Worm (Caenorhabditis elegans) whole organism, L2 larva: ENCODE results near the gene lev-9.

Experiments
- F13H6.1 ChIP-seq: sonication (generic microtip); optimal IDR thresholded peaks from 2 replicates; lab custom pipeline; 2016; ENCODE audit warnings: missing genetic modification characterization, missing compliant biosample characterization
- R02D3.7 ChIP-seq: fragments of 150-350 bp; optimal IDR thresholded peaks from 2 replicates; lab custom pipeline; 2014; ENCODE audit warnings: missing biosample characterization, missing genetic modification characterization
- Y55F3AM.14 ChIP-seq: fragments of 200-800 bp; sonication (Bioruptor generic); optimal IDR thresholded peaks from 2 replicates; lab custom pipeline; 2018; ENCODE audit warnings: mild to moderate bottlenecking, missing genetic modification characterization, missing compliant biosample characterization
- ZK546.5 ChIP-seq: sonication (generic microtip); optimal IDR thresholded peaks from 2 replicates; lab custom pipeline; 2017; ENCODE audit warnings: missing biosample characterization, missing genetic modification characterization
- alr-1 ChIP-seq: fragments of 150-350 bp; optimal IDR thresholded peaks from 2 replicates; lab custom pipeline; 2014; ENCODE audit warnings: missing biosample characterization, missing genetic modification characterization
- aly-2 ChIP-seq: fragments of 150-350 bp; optimal IDR thresholded peaks from 2 replicates; lab custom pipeline; 2014; ENCODE audit warnings: missing biosample characterization, missing genetic modification characterization
- ama-1 ChIP-seq: fragments of 150-350 bp; optimal IDR thresholded peaks from 2 replicates; lab custom pipeline; 2018; ENCODE audit warnings: inconsistent platforms
- blmp-1 ChIP-seq: sonication (generic microtip); optimal IDR thresholded peaks from 2 replicates; lab custom pipeline; 2017; ENCODE audit warnings: missing genetic modification characterization, mild to moderate bottlenecking, missing compliant biosample characterization, antibody characterized with exemption, moderate library complexity; ENCODE audit not compliant: insufficient read depth
- ceh-16 ChIP-seq: fragments of 150-350 bp; optimal IDR thresholded peaks from 2 replicates; lab custom pipeline; 2014; ENCODE audit warnings: missing biosample characterization, missing genetic modification characterization
- ceh-82 ChIP-seq: fragments of 150-350 bp; optimal IDR thresholded peaks from 2 replicates; lab custom pipeline; 2014; ENCODE audit warnings: missing biosample characterization, missing genetic modification characterization
- crh-2 ChIP-seq: sonication (generic microtip); optimal IDR thresholded peaks from 2 replicates; lab custom pipeline; 2017; ENCODE audit warnings: missing biosample characterization, missing genetic modification characterization
- dmd-4 ChIP-seq: sonication (generic microtip); optimal IDR thresholded peaks from 2 replicates; lab custom pipeline; 2017; ENCODE audit warnings: missing biosample characterization, missing genetic modification characterization
- egl-27 ChIP-seq: sonication (generic microtip); optimal IDR thresholded peaks from 3 replicates; lab custom pipeline; 2017; ENCODE audit warnings: missing biosample characterization, missing genetic modification reagents, missing genetic modification characterization
- elt-1 ChIP-seq: fragments of 150-350 bp; optimal IDR thresholded peaks from 2 replicates; lab custom pipeline; 2014; ENCODE audit warnings: missing biosample characterization, missing genetic modification characterization
- fos-1 ChIP-seq: fragments of 150-350 bp; optimal IDR thresholded peaks from 2 replicates; lab custom pipeline; 2014; ENCODE audit warnings: missing biosample characterization, missing genetic modification characterization
- gmeb-1 ChIP-seq: fragments of 150-350 bp; optimal IDR thresholded peaks from 2 replicates; lab custom pipeline; 2014; ENCODE audit warnings: missing biosample characterization, missing genetic modification characterization
- lin-13 ChIP-seq: fragments of 150-350 bp; optimal IDR thresholded peaks from 2 replicates; lab custom pipeline; 2014; ENCODE audit warnings: missing biosample characterization, missing genetic modification reagents, missing genetic modification characterization
- lin-39 ChIP-seq: fragments of 150-350 bp; optimal IDR thresholded peaks from 2 replicates; lab custom pipeline; 2014; ENCODE audit warnings: missing biosample characterization, missing genetic modification reagents, missing genetic modification characterization
- mab-5 ChIP-seq: fragments of 150-350 bp; optimal IDR thresholded peaks from 2 replicates; lab custom pipeline; 2014; ENCODE audit warnings: missing biosample characterization, missing genetic modification characterization
- mbf-1 ChIP-seq: sonication (generic microtip); optimal IDR thresholded peaks from 2 replicates; lab custom pipeline; 2017; ENCODE audit warnings: missing biosample characterization, missing genetic modification characterization
- mdl-1 ChIP-seq, 2 experiments: fragments of 150-350 bp in 1 of 2; sonication (generic microtip) in 1 of 2; optimal IDR thresholded peaks; 2 replicates each; lab custom pipeline; 2017; ENCODE audit warnings: missing biosample characterization in 2 of 2, missing genetic modification characterization in 2 of 2
- nhr-10 ChIP-seq: sonication (generic microtip); optimal IDR thresholded peaks from 2 replicates; lab custom pipeline; 2017; ENCODE audit warnings: missing biosample characterization, missing genetic modification characterization
- nhr-11 ChIP-seq: fragments of 150-350 bp; optimal IDR thresholded peaks from 2 replicates; lab custom pipeline; 2014; ENCODE audit warnings: missing biosample characterization, missing genetic modification characterization
- nhr-12 ChIP-seq: fragments of 150-350 bp; optimal IDR thresholded peaks from 2 replicates; lab custom pipeline; 2014; ENCODE audit warnings: missing biosample characterization, missing genetic modification characterization
- nhr-129 ChIP-seq: fragments of 150-350 bp; optimal IDR thresholded peaks from 2 replicates; lab custom pipeline; 2014; ENCODE audit warnings: missing biosample characterization, missing genetic modification characterization
- nhr-21 ChIP-seq: fragments of 150-350 bp; optimal IDR thresholded peaks from 2 replicates; lab custom pipeline; 2014; ENCODE audit warnings: missing biosample characterization, missing genetic modification characterization
- nhr-23 ChIP-seq: fragments of 150-350 bp; optimal IDR thresholded peaks from 2 replicates; lab custom pipeline; 2014; ENCODE audit warnings: missing biosample characterization, missing genetic modification reagents, missing genetic modification characterization
- nhr-237 ChIP-seq: fragments of 150-350 bp; optimal IDR thresholded peaks from 2 replicates; lab custom pipeline; 2014; ENCODE audit warnings: missing biosample characterization, missing genetic modification characterization
- nhr-25 ChIP-seq: fragments of 150-350 bp; sonication (generic microtip); optimal IDR thresholded peaks from 3 replicates; lab custom pipeline; 2014; ENCODE audit warnings: missing biosample characterization, missing genetic modification characterization
- nhr-6 ChIP-seq: fragments of 150-350 bp; optimal IDR thresholded peaks from 2 replicates; lab custom pipeline; 2014; ENCODE audit warnings: missing biosample characterization, missing genetic modification characterization
- nhr-77 ChIP-seq: fragments of 150-350 bp; optimal IDR thresholded peaks from 2 replicates; lab custom pipeline; 2014; ENCODE audit warnings: missing biosample characterization, missing genetic modification characterization
- peb-1 ChIP-seq: fragments of 150-350 bp; optimal IDR thresholded peaks from 2 replicates; lab custom pipeline; 2014; ENCODE audit warnings: missing biosample characterization, missing genetic modification characterization
- sem-4 ChIP-seq: fragments of 150-350 bp; optimal IDR thresholded peaks from 2 replicates; lab custom pipeline; 2014; ENCODE audit warnings: missing biosample characterization, missing genetic modification reagents, missing genetic modification characterization
- skn-1 ChIP-seq: sonication (generic microtip); optimal IDR thresholded peaks from 2 replicates; lab custom pipeline; 2017; ENCODE audit warnings: missing biosample characterization, missing genetic modification characterization
- sma-3 ChIP-seq: sonication (generic microtip); optimal IDR thresholded peaks from 2 replicates; lab custom pipeline; 2016; ENCODE audit warnings: missing genetic modification reagents, missing genetic modification characterization, missing compliant biosample characterization
- sma-9 ChIP-seq, 2 experiments: fragments of 150-350 bp in 1 of 2; sonication (generic microtip) in 1 of 2; optimal IDR thresholded peaks; 2 replicates each; lab custom pipeline; 2014 to 2016; ENCODE audit warnings: missing genetic modification characterization in 2 of 2, mild to moderate bottlenecking in 1 of 2, missing biosample characterization in 1 of 2, missing compliant biosample characterization in 1 of 2, missing genetic modification reagents in 1 of 2, moderate library complexity in 1 of 2
- snpc-4 ChIP-seq: fragments of 150-350 bp; optimal IDR thresholded peaks from 2 replicates; lab custom pipeline; 2014; ENCODE audit warnings: missing biosample characterization, missing genetic modification characterization
- unc-39 ChIP-seq: fragments of 150-350 bp; optimal IDR thresholded peaks from 2 replicates; lab custom pipeline; 2014; ENCODE audit warnings: missing biosample characterization, missing genetic modification characterization
- unc-55 ChIP-seq: fragments of 150-350 bp; sonication (generic microtip); optimal IDR thresholded peaks from 3 replicates; lab custom pipeline; 2014; ENCODE audit warnings: missing biosample characterization, missing genetic modification reagents, missing genetic modification characterization
- unc-62 ChIP-seq: fragments of 150-350 bp; optimal IDR thresholded peaks from 2 replicates; lab custom pipeline; 2014; ENCODE audit warnings: missing biosample characterization, missing genetic modification reagents, missing genetic modification characterization
- zag-1 ChIP-seq: fragments of 150-350 bp; optimal IDR thresholded peaks from 2 replicates; lab custom pipeline; 2014; ENCODE audit warnings: missing biosample characterization, missing genetic modification characterization
- ztf-1 ChIP-seq: fragments of 200-800 bp; sonication (Bioruptor generic); conservative IDR thresholded peaks from 2 replicates; pipeline ENCODE4 v1.3.6; 2022; ENCODE audit warnings: missing genetic modification characterization, missing compliant biosample characterization
- ztf-11 ChIP-seq: sonication (generic microtip); optimal IDR thresholded peaks from 2 replicates; lab custom pipeline; 2017; ENCODE audit warnings: missing biosample characterization, missing genetic modification characterization
- ztf-4 ChIP-seq: fragments of 150-350 bp; optimal IDR thresholded peaks from 2 replicates; lab custom pipeline; 2014; ENCODE audit warnings: missing biosample characterization, missing genetic modification characterization

The lev-9 gene

ce11 chrX:6324124-6324893 is 32.8 kb upstream of the lev-9 start:
- TF ChIP-seq blmp-1 (peak; percentile 61), Y55F3AM.14 (GFP tag; lab: Kevin White, UChicago) (peak; percentile 44), nhr-10 (tag; lab: Kevin White, UChicago) (peak; percentile 19), nhr-25 (tag; lab: Kevin White, UChicago) (peak; percentile 64)

- TF ChIP-seq snpc-4 (tag; lab: Kevin White, UChicago): no peak
- TF ChIP-seq dmd-4 (tag; lab: Kevin White, UChicago): no peak
- TF ChIP-seq elt-1 (tag; lab: Kevin White, UChicago): no peak
- peak; percentile 59 for TF ChIP-seq nhr-25 (tag; lab: Kevin White, UChicago)
- no peak for TF ChIP-seq unc-62 (GFP tag; lab: Kevin White, UChicago)
- TF ChIP-seq, all 48 proteins: peak for 1
Measured at ce11 chrX:6323129-6323528, 31.6 kb upstream of the lev-9 start, which contains the start of gene col-167. TSS of gene col-167 (plus strand) at chrX:6323488.

- TF ChIP-seq nhr-23 (tag; lab: Kevin White, UChicago) (no peak), Y55F3AM.14 (GFP tag; lab: Kevin White, UChicago) (no peak), blmp-1 (no peak), nhr-6 (tag; lab: Kevin White, UChicago) (no peak), aly-2 (tag; lab: Kevin White, UChicago) (no peak), F13H6.1 (tag; lab: Kevin White, UChicago) (no peak), unc-55 (GFP tag; lab: Kevin White, UChicago) (no peak), unc-39 (tag; lab: Kevin White, UChicago) (no peak), egl-27 (tag; lab: Kevin White, UChicago) (no peak), fos-1 (no peak), elt-1 (tag; lab: Kevin White, UChicago) (no peak), gmeb-1 (tag; lab: Kevin White, UChicago) (no peak), lin-39 (no peak), nhr-129 (no peak)
Measured at ce11 chrX:6321380-6321779, 29.8 kb upstream of the lev-9 start.

ce11 chrX:6320887-6321286 is 29.4 kb upstream of the lev-9 start:
- TF ChIP-seq nhr-237 (no peak), ceh-82 (tag; lab: Kevin White, UChicago) (no peak), ztf-1 (no peak), alr-1 (tag; lab: Kevin White, UChicago) (no peak), F13H6.1 (tag; lab: Kevin White, UChicago) (no peak), peb-1 (no peak), R02D3.7 (no peak), dmd-4 (tag; lab: Kevin White, UChicago) (no peak), gmeb-1 (tag; lab: Kevin White, UChicago) (no peak), aly-2 (tag; lab: Kevin White, UChicago) (no peak), skn-1 (tag; lab: Kevin White, UChicago) (no peak), egl-27 (tag; lab: Kevin White, UChicago) (peak; percentile 58), ama-1 (lab: Kevin White, UChicago) (no peak), nhr-23 (tag; lab: Kevin White, UChicago) (no peak), mbf-1 (no peak), zag-1 (tag; lab: Kevin White, UChicago) (no peak), ZK546.5 (tag; lab: Kevin White, UChicago) (no peak), elt-1 (tag; lab: Kevin White, UChicago) (no peak), nhr-6 (tag; lab: Kevin White, UChicago) (no peak), unc-39 (tag; lab: Kevin White, UChicago) (no peak), mdl-1 (tag; optimal IDR thresholded peaks at IDR 0.05; lab: Kevin White, UChicago) (no peak), sem-4 (tag; lab: Kevin White, UChicago) (no peak), sma-3 (GFP tag; lab: Kevin White, UChicago) (peak; percentile 18), lin-39 (no peak), blmp-1 (peak; percentile 69), nhr-10 (tag; lab: Kevin White, UChicago) (no peak), nhr-77 (tag; lab: Kevin White, UChicago) (no peak), unc-62 (GFP tag; lab: Kevin White, UChicago) (no peak), mab-5 (tag; lab: Kevin White, UChicago) (no peak), sma-9 (GFP tag; optimal IDR thresholded peaks at IDR 0.05; lab: Kevin White, UChicago) (peak; percentile 9), sma-9 (tag; optimal IDR thresholded peaks at IDR 0.05; lab: Kevin White, UChicago) (no peak), Y55F3AM.14 (GFP tag; lab: Kevin White, UChicago) (no peak), nhr-12 (tag; lab: Kevin White, UChicago) (no peak), ceh-16 (peak; percentile 41), crh-2 (tag; lab: Kevin White, UChicago) (peak; percentile 25), nhr-25 (tag; lab: Kevin White, UChicago) (peak; percentile 81), ztf-4 (tag; lab: Kevin White, UChicago) (no peak), nhr-11 (tag; lab: Kevin White, UChicago) (no peak), ztf-11 (no peak), unc-55 (GFP tag; lab: Kevin White, UChicago) (no peak), nhr-21 (tag; lab: Kevin White, UChicago) (peak; percentile 13), lin-13 (GFP tag; lab: Kevin White, UChicago) (no peak)
